Worm (Caenorhabditis elegans) whole organism, late embryonic: Measurements from ENCODE around the gene dnbp-1.

Source experiments
- C08G9.2 ChIP-seq: sonication (generic microtip); optimal IDR thresholded peaks from 2 replicates; lab custom pipeline; 2016; ENCODE audit warnings: mild to moderate bottlenecking, missing genetic modification characterization, moderate library complexity, missing compliant biosample characterization
- ama-1 ChIP-seq: fragments of 150-350 bp; optimal IDR thresholded peaks from 2 replicates; lab custom pipeline; 2014
- ceh-2 ChIP-seq: sonication (generic microtip); optimal IDR thresholded peaks from 2 replicates; lab custom pipeline; 2016; ENCODE audit warnings: missing genotype, missing genetic modification characterization, missing compliant biosample characterization
- ceh-22 ChIP-seq: sonication (generic microtip); optimal IDR thresholded peaks from 2 replicates; lab custom pipeline; 2017; ENCODE audit warnings: missing biosample characterization, missing genetic modification characterization
- ceh-24 ChIP-seq: sonication (generic microtip); optimal IDR thresholded peaks from 2 replicates; lab custom pipeline; 2016; ENCODE audit warnings: mild to moderate bottlenecking, missing genetic modification characterization, missing compliant biosample characterization
- ceh-48 ChIP-seq: sonication (generic microtip); optimal IDR thresholded peaks from 2 replicates; lab custom pipeline; 2016; ENCODE audit warnings: missing genetic modification characterization, inconsistent platforms, missing compliant biosample characterization
- dve-1 ChIP-seq: sonication (generic microtip); optimal IDR thresholded peaks from 2 replicates; lab custom pipeline; 2017; ENCODE audit warnings: antibody characterized with exemption, mild to moderate bottlenecking, missing genetic modification characterization, missing compliant biosample characterization
- gmeb-2 ChIP-seq: sonication (generic microtip); optimal IDR thresholded peaks from 2 replicates; lab custom pipeline; 2016; ENCODE audit warnings: missing genetic modification characterization, inconsistent platforms, missing compliant biosample characterization
- hlh-15 ChIP-seq: sonication (generic microtip); optimal IDR thresholded peaks from 2 replicates; lab custom pipeline; 2016; ENCODE audit warnings: missing genetic modification characterization, missing compliant biosample characterization
- mec-3 ChIP-seq: sonication (generic microtip); optimal IDR thresholded peaks from 2 replicates; lab custom pipeline; 2016; ENCODE audit warnings: borderline replicate concordance, missing genetic modification characterization, missing compliant biosample characterization
- pax-1 ChIP-seq: fragments of 150-350 bp; optimal IDR thresholded peaks from 2 replicates; lab custom pipeline; 2014; ENCODE audit warnings: missing biosample characterization, missing genetic modification characterization
- pha-4 ChIP-seq: fragments of 150-350 bp; optimal IDR thresholded peaks from 2 replicates; lab custom pipeline; 2018; ENCODE audit warnings: missing biosample characterization, missing genetic modification reagents, missing genetic modification characterization
- pqm-1 ChIP-seq: sonication (generic microtip); optimal IDR thresholded peaks from 2 replicates; lab custom pipeline; 2016; ENCODE audit warnings: missing genetic modification characterization, missing compliant biosample characterization
- pros-1 ChIP-seq: fragments of 150-350 bp; optimal IDR thresholded peaks from 2 replicates; lab custom pipeline; 2014; ENCODE audit warnings: missing biosample characterization, missing genetic modification reagents, missing genetic modification characterization

DNA sequence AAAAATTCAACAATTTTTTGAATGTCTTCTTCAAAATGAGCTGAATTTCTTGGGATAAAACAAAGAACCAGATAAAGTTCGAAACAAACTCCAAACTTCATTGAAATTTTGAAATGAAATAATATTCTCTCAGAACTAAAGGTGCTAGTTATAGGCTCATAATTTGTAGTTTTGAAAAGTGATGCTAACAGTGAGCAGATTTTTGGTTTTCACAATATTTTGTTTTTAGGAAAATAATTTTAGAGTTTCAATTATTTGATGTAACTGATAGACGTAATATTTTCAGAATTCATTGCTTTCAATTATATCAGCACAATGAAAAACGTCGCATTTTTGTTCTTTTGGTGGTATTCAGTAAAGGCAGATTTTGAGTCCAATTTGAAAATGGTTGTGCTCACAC, 40.2 kb upstream of the dnbp-1 start, which contains the start of the genes irld-56 and irld-55:
- TF ChIP-seq pha-4 (tag; lab: Kevin White, UChicago) (no peak), ceh-22 (no peak), C08G9.2 (tag; lab: Kevin White, UChicago) (no peak), pqm-1 (tag; lab: Kevin White, UChicago) (no peak), ceh-24 (tag; lab: Kevin White, UChicago) (no peak), ama-1 (lab: Kevin White, UChicago) (no peak), pros-1 (tag; lab: Kevin White, UChicago) (no peak), pax-1 (tag; lab: Kevin White, UChicago) (no peak), ceh-2 (tag; lab: Kevin White, UChicago) (no peak), gmeb-2 (tag; lab: Kevin White, UChicago) (no peak), mec-3 (tag; lab: Kevin White, UChicago) (no peak), hlh-15 (no peak), dve-1 (tag; lab: Kevin White, UChicago) (no peak), ceh-48 (no peak)
